Fruit fly (Drosophila melanogaster) whole organism, embryonic: ENCODE results near the gene Lamtor4.
A peak's percentile ranks its signal among the peaks of the same experiment; 100 is the strongest.

Source experiments
- B-H1 ChIP-seq: fragments of 200-800 bp; sonication (Bioruptor generic); IDR thresholded peaks from 3 replicates; pipeline ENCODE4 v1.3.6; 2022; ENCODE audit warnings: missing biosample characterization, missing genetic modification characterization
- Bgb ChIP-seq: fragments of 200-800 bp; sonication (Bioruptor generic); IDR thresholded peaks from 2 replicates; pipeline ENCODE4 v1.3.6; 2022; ENCODE audit warnings: missing biosample characterization, missing genetic modification characterization; ENCODE audit not compliant: partially characterized antibody
- CG1024 ChIP-seq: fragments of 200-800 bp; sonication (Bioruptor generic); IDR thresholded peaks from 2 replicates; pipeline ENCODE4 v1.3.6; 2022; ENCODE audit warnings: missing biosample characterization, missing genetic modification characterization
- CG10462 ChIP-seq: fragments of 200-800 bp; sonication (Bioruptor generic); optimal IDR thresholded peaks from 2 replicates; lab custom pipeline; 2016; ENCODE audit warnings: missing biosample characterization, missing genetic modification characterization
- CG10654 ChIP-seq: fragments of 200-800 bp; sonication (Bioruptor generic); optimal IDR thresholded peaks from 2 replicates; lab custom pipeline; 2016; ENCODE audit warnings: missing biosample characterization, missing genetic modification characterization
- CG11723 ChIP-seq: fragments of 200-800 bp; sonication (Bioruptor generic); optimal IDR thresholded peaks from 2 replicates; lab custom pipeline; 2017; ENCODE audit warnings: missing biosample characterization, mild to moderate bottlenecking, missing genetic modification characterization
- CG12155 ChIP-seq: fragments of 200-800 bp; sonication (Bioruptor generic); optimal IDR thresholded peaks from 3 replicates; lab custom pipeline; 2016; ENCODE audit warnings: missing biosample characterization, missing genetic modification characterization
- CG12744 ChIP-seq: fragments of 200-800 bp; sonication (Bioruptor generic); optimal IDR thresholded peaks from 2 replicates; lab custom pipeline; 2016; ENCODE audit warnings: missing biosample characterization, missing genetic modification characterization
- CG13123 ChIP-seq: fragments of 200-800 bp; sonication (Bioruptor generic); optimal IDR thresholded peaks from 2 replicates; lab custom pipeline; 2016; ENCODE audit warnings: missing biosample characterization, missing genetic modification characterization
- CG14667 ChIP-seq: fragments of 200-800 bp; sonication (Bioruptor generic); IDR thresholded peaks from 2 replicates; pipeline ENCODE4 v1.3.6; 2022; ENCODE audit warnings: missing biosample characterization, missing genetic modification characterization
- CG15011 ChIP-seq: fragments of 200-800 bp; sonication (Bioruptor generic); optimal IDR thresholded peaks from 3 replicates; lab custom pipeline; 2018; ENCODE audit warnings: missing biosample characterization, mild to moderate bottlenecking, missing genetic modification characterization
- CG1603 ChIP-seq: fragments of 200-800 bp; sonication (Bioruptor generic); optimal IDR thresholded peaks from 2 replicates; lab custom pipeline; 2019; ENCODE audit warnings: missing biosample characterization, mild to moderate bottlenecking, missing genetic modification characterization, moderate library complexity
- CG17186 ChIP-seq: fragments of 200-800 bp; sonication (Bioruptor generic); optimal IDR thresholded peaks from 3 replicates; lab custom pipeline; 2017; ENCODE audit warnings: missing biosample characterization, missing genetic modification reagents, missing genetic modification characterization
- CG18619 ChIP-seq: fragments of 200-800 bp; sonication (Bioruptor generic); optimal IDR thresholded peaks from 3 replicates; lab custom pipeline; 2017; ENCODE audit warnings: missing biosample characterization, mild to moderate bottlenecking, missing genetic modification characterization
- CG2712 ChIP-seq: fragments of 200-800 bp; optimal IDR thresholded peaks from 3 replicates; lab custom pipeline; 2019; ENCODE audit warnings: missing biosample characterization, mild to moderate bottlenecking, missing genetic modification characterization, moderate library complexity
- CG2875 ChIP-seq: fragments of 200-800 bp; sonication (Bioruptor generic); optimal IDR thresholded peaks from 2 replicates; lab custom pipeline; 2017; ENCODE audit warnings: missing biosample characterization, mild to moderate bottlenecking, missing genetic modification characterization, missing genetic modification reagents
- CG31224 ChIP-seq: fragments of 200-800 bp; sonication (Bioruptor generic); IDR thresholded peaks from 2 replicates; pipeline ENCODE4 v1.3.6; 2022; ENCODE audit warnings: missing biosample characterization, missing genetic modification characterization
- CG3281 ChIP-seq: fragments of 200-800 bp; sonication (Bioruptor generic); optimal IDR thresholded peaks from 3 replicates; lab custom pipeline; 2017; ENCODE audit warnings: missing biosample characterization, mild to moderate bottlenecking, missing genetic modification characterization
- CG3726 ChIP-seq: fragments of 200-800 bp; sonication (Bioruptor generic); IDR thresholded peaks from 3 replicates; pipeline ENCODE4, ENCODE4 v1.3.6; 2022; ENCODE audit warnings: missing biosample characterization, missing genetic modification characterization
- CG7556 ChIP-seq: fragments of 200-800 bp; sonication (Bioruptor generic); optimal IDR thresholded peaks from 2 replicates; lab custom pipeline; 2017; ENCODE audit warnings: missing biosample characterization, mild to moderate bottlenecking, missing genetic modification characterization
- CG8478 ChIP-seq: fragments of >200 bp; optimal IDR thresholded peaks from 2 replicates; lab custom pipeline; 2018
- D19A ChIP-seq: fragments of 200-800 bp; optimal IDR thresholded peaks from 3 replicates; lab custom pipeline; 2019; ENCODE audit warnings: missing biosample characterization, mild to moderate bottlenecking, missing genetic modification characterization, moderate library complexity
- D19B ChIP-seq: fragments of 200-800 bp; sonication (Bioruptor generic); optimal IDR thresholded peaks from 2 replicates; lab custom pipeline; 2017; ENCODE audit warnings: missing biosample characterization, mild to moderate bottlenecking, missing genetic modification characterization
- Doc2 ChIP-seq: fragments of 200-800 bp; sonication (Bioruptor generic); IDR thresholded peaks from 2 replicates; pipeline ENCODE4 v1.3.6; 2022; ENCODE audit warnings: missing biosample characterization, missing genetic modification characterization
- Doc3 ChIP-seq: fragments of 200-800 bp; sonication (Bioruptor generic); IDR thresholded peaks from 3 replicates; pipeline ENCODE4 v1.3.6; 2022; ENCODE audit warnings: missing biosample characterization, missing genetic modification characterization; ENCODE audit not compliant: partially characterized antibody
- Elba2 ChIP-seq: fragments of 200-800 bp; sonication (Bioruptor generic); optimal IDR thresholded peaks from 3 replicates; lab custom pipeline; 2016; ENCODE audit warnings: missing biosample characterization, missing genetic modification characterization
- HmgD ChIP-seq: fragments of 200-800 bp; sonication (Bioruptor generic); optimal IDR thresholded peaks from 3 replicates; lab custom pipeline; 2016; ENCODE audit warnings: missing biosample characterization, missing genetic modification characterization
- NfI ChIP-seq: fragments of 200-800 bp; sonication (Bioruptor generic); optimal IDR thresholded peaks from 3 replicates; lab custom pipeline; 2018; ENCODE audit warnings: missing biosample characterization, mild to moderate bottlenecking, missing genetic modification characterization, moderate library complexity
- Oli ChIP-seq: fragments of 200-800 bp; sonication (Bioruptor generic); optimal IDR thresholded peaks from 2 replicates; lab custom pipeline; 2018; ENCODE audit warnings: missing biosample characterization, mild to moderate bottlenecking, missing genetic modification characterization, moderate library complexity
- Ssrp ChIP-seq: fragments of 200-800 bp; sonication (Bioruptor generic); optimal IDR thresholded peaks from 2 replicates; lab custom pipeline; 2018; ENCODE audit warnings: missing biosample characterization, mild to moderate bottlenecking, missing genetic modification characterization, moderate library complexity
- ash1 ChIP-seq: fragments of 200-800 bp; sonication (Bioruptor generic); optimal IDR thresholded peaks from 2 replicates; lab custom pipeline; 2018; ENCODE audit warnings: missing biosample characterization, mild to moderate bottlenecking, missing genetic modification characterization
- br ChIP-seq: fragments of >200 bp; optimal IDR thresholded peaks from 2 replicates; lab custom pipeline; 2017
- cg ChIP-seq: fragments of 200-800 bp; sonication (Bioruptor generic); optimal IDR thresholded peaks from 3 replicates; lab custom pipeline; 2019; ENCODE audit warnings: missing biosample characterization, mild to moderate bottlenecking, missing genetic modification characterization, moderate library complexity
- chif ChIP-seq, 2 experiments: fragments of 200-800 bp; sonication (Bioruptor generic); optimal IDR thresholded peaks; 3 replicates each; lab custom pipeline; 2016; ENCODE audit warnings: missing biosample characterization in 2 of 2, missing genetic modification characterization in 2 of 2
- ci ChIP-seq: fragments of 200-800 bp; sonication (Bioruptor generic); IDR thresholded peaks from 3 replicates; pipeline ENCODE4 v1.3.6; 2022; ENCODE audit warnings: missing biosample characterization, missing genetic modification characterization
- croc ChIP-seq: fragments of 200-800 bp; sonication (Bioruptor generic); conservative IDR thresholded peaks from 3 replicates; pipeline ENCODE4 v1.3.6; 2022; ENCODE audit warnings: missing biosample characterization, missing genetic modification characterization
- knrl ChIP-seq: fragments of 200-800 bp; sonication (Bioruptor generic); IDR thresholded peaks from 3 replicates; pipeline ENCODE4 v1.3.6; 2022; ENCODE audit warnings: missing biosample characterization, missing genetic modification characterization; ENCODE audit not compliant: partially characterized antibody
- luna ChIP-seq: fragments of 200-800 bp; sonication (Bioruptor generic); optimal IDR thresholded peaks from 2 replicates; lab custom pipeline; 2016; ENCODE audit warnings: missing biosample characterization, missing genetic modification characterization
- nerfin-1 ChIP-seq: fragments of 200-800 bp; sonication (Bioruptor generic); optimal IDR thresholded peaks from 3 replicates; lab custom pipeline; 2019; ENCODE audit warnings: missing biosample characterization, mild to moderate bottlenecking, missing genetic modification characterization, moderate library complexity
- nmo ChIP-seq: fragments of 200-800 bp; sonication (Bioruptor generic); optimal IDR thresholded peaks from 2 replicates; lab custom pipeline; 2018; ENCODE audit warnings: missing biosample characterization, mild to moderate bottlenecking, missing genetic modification characterization, moderate library complexity
- oc ChIP-seq: fragments of 200-800 bp; sonication (Bioruptor generic); optimal IDR thresholded peaks from 2 replicates; lab custom pipeline; 2018; ENCODE audit warnings: missing biosample characterization, mild to moderate bottlenecking, missing genetic modification characterization, moderate library complexity
- p53 ChIP-seq: fragments of 200-800 bp; sonication (Bioruptor generic); optimal IDR thresholded peaks from 2 replicates; lab custom pipeline; 2016; ENCODE audit warnings: missing biosample characterization, missing genetic modification characterization
- pros ChIP-seq: fragments of 200-800 bp; sonication (Bioruptor generic); optimal IDR thresholded peaks from 3 replicates; lab custom pipeline; 2019; ENCODE audit warnings: missing biosample characterization, mild to moderate bottlenecking, missing genetic modification characterization, moderate library complexity
- rib ChIP-seq: fragments of 200-800 bp; sonication (Bioruptor generic); IDR thresholded peaks from 2 replicates; pipeline ENCODE4 v1.3.6; 2022; ENCODE audit warnings: missing biosample characterization, missing genetic modification characterization
- ro ChIP-seq: fragments of 200-800 bp; sonication (Bioruptor generic); IDR thresholded peaks from 2 replicates; pipeline ENCODE4 v1.3.6; 2022; ENCODE audit warnings: missing biosample characterization, missing genetic modification characterization
- seq ChIP-seq: fragments of 200-800 bp; sonication (Bioruptor generic); IDR thresholded peaks from 2 replicates; pipeline ENCODE4 v1.3.6; 2022; ENCODE audit warnings: missing biosample characterization, missing genetic modification characterization
- sna ChIP-seq: fragments of 200-800 bp; sonication (Bioruptor generic); IDR thresholded peaks from 2 replicates; pipeline ENCODE4 v1.3.6; 2022; ENCODE audit warnings: missing biosample characterization, missing genetic modification characterization; ENCODE audit not compliant: partially characterized antibody
- tap ChIP-seq: fragments of 200-800 bp; optimal IDR thresholded peaks from 3 replicates; lab custom pipeline; 2019; ENCODE audit warnings: missing biosample characterization, mild to moderate bottlenecking, missing genetic modification characterization, moderate library complexity
- wor ChIP-seq: fragments of 200-800 bp; sonication (Bioruptor generic); IDR thresholded peaks from 2 replicates; pipeline ENCODE4 v1.3.6; 2022; ENCODE audit warnings: missing biosample characterization, missing genetic modification characterization
- zf30C ChIP-seq: fragments of 200-800 bp; sonication (Bioruptor generic); optimal IDR thresholded peaks from 3 replicates; lab custom pipeline; 2018; ENCODE audit warnings: missing biosample characterization, mild to moderate bottlenecking, missing genetic modification characterization

Lamtor4 gene

DNA sequence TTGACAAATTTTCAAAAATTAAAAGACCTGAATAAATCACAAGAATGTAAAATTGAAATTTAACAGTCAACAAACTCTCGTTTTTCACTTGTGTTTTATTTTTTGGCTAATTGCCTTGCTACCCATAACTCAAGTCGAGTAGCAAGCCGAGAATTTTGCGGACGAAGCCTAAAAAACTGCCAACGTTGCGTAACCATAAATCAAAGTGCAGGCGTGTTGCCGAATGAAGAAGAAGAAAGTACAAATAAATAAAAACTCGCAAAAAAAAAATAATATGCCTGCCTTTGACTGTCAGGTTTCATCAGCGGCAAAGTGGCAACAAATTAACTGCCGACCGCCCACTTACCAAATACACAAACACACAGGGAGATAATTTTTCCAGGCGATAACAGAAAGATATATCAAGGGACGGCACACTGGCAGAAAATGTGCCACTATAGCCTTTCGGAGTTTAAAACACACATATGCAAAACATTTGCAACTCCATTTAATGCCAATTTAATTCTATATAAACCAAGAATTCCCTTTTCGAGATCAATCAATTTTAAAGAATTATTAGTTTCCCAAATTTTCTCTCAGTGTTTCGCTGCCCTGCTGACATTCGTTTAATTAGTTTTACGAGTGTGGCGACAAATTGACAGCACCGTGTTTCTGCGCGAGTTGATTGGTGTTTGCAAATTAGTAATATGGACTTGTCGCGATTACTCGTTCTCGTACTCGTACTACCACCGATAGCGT lies 31.7 kb downstream of the Lamtor4 start (continued):
- TF ChIP-seq br (lab: Kevin White, UChicago), result no peak
- TF ChIP-seq CG11723, result peak; percentile 73
- no peak for TF ChIP-seq oc (tag; lab: Kevin White, UChicago)
- TF ChIP-seq CG15011, result peak; percentile 84
- TF ChIP-seq Ssrp, result peak; percentile 76
- peak; percentile 91 for TF ChIP-seq CG3281 (GFP tag; lab: Kevin White, UChicago)
- peak; percentile 18 for TF ChIP-seq p53 (GFP tag; lab: Kevin White, UChicago)
- TF ChIP-seq tap (tag; lab: Kevin White, UChicago), result peak; percentile 81
- TF ChIP-seq rib (GFP tag; lab: Robert Waterston, UW), result peak; percentile 94
- no peak for TF ChIP-seq Doc3 (GFP tag; lab: Robert Waterston, UW)
- no peak for TF ChIP-seq CG17186
- TF ChIP-seq wor (GFP tag; lab: Robert Waterston, UW), result peak; percentile 72
- peak; percentile 80 for TF ChIP-seq zf30C (GFP tag; lab: Kevin White, UChicago)
- peak; percentile 87 for TF ChIP-seq Oli (tag; lab: Kevin White, UChicago)
- TF ChIP-seq NfI, result peak; percentile 92
- TF ChIP-seq ash1 (GFP tag; lab: Kevin White, UChicago), result peak; percentile 9
- TF ChIP-seq CG3726 (GFP tag; lab: Robert Waterston, UW), result peak; percentile 76; the same call in 2 of the 3 replicates
- TF ChIP-seq D19B (GFP tag; lab: Kevin White, UChicago), result peak; percentile 75
- TF ChIP-seq Doc2 (GFP tag; lab: Robert Waterston, UW), result peak; percentile 50; the same call in 1 of the 2 replicates
- TF ChIP-seq Bgb (GFP tag; lab: Robert Waterston, UW), result no peak
- no peak for TF ChIP-seq sna (GFP tag; lab: Robert Waterston, UW)
- TF ChIP-seq CG2875 (GFP tag; lab: Kevin White, UChicago), result peak; percentile 25
- TF ChIP-seq cg, result no peak
- TF ChIP-seq seq, result peak; percentile 86
- peak; percentile 81 for TF ChIP-seq CG1603 (tag; lab: Kevin White, UChicago)
- peak; percentile 62 for TF ChIP-seq nerfin-1 (tag; lab: Kevin White, UChicago)
- TF ChIP-seq B-H1 (GFP tag; lab: Robert Waterston, UW), result peak; percentile 69
- peak; percentile 82 for TF ChIP-seq nmo (GFP tag; lab: Kevin White, UChicago)
- TF ChIP-seq CG8478 (lab: Kevin White, UChicago), result no peak
- peak; percentile 82 for TF ChIP-seq CG7556 (GFP tag; lab: Kevin White, UChicago)
- TF ChIP-seq chif (GFP tag; optimal IDR thresholded peaks at IDR 0.05; lab: Kevin White, UChicago), result peak; percentile 79 to 82
- peak; percentile 68 for TF ChIP-seq CG2712 (tag; lab: Kevin White, UChicago)
- TF ChIP-seq CG10654 (GFP tag; lab: Kevin White, UChicago), result peak; percentile 52
- no peak for TF ChIP-seq pros (GFP tag; lab: Kevin White, UChicago)
- TF ChIP-seq luna (GFP tag; lab: Kevin White, UChicago), result peak; percentile 59
- TF ChIP-seq Elba2 (GFP tag; lab: Kevin White, UChicago), result no peak
- TF ChIP-seq CG13123 (GFP tag; lab: Kevin White, UChicago), result peak; percentile 72
- TF ChIP-seq ci (GFP tag; lab: Robert Waterston, UW), result peak; percentile 92
- TF ChIP-seq CG14667 (GFP tag; lab: Robert Waterston, UW), result peak; percentile 73
- TF ChIP-seq CG12744, result peak; percentile 77
- peak; percentile 87 for TF ChIP-seq CG31224
- peak; percentile 40 for TF ChIP-seq ro (GFP tag; lab: Robert Waterston, UW)
- TF ChIP-seq CG1024 (GFP tag; lab: Robert Waterston, UW), result peak; percentile 40; the same call in 1 of the 2 replicates
- peak; percentile 54 for TF ChIP-seq CG10462 (GFP tag; lab: Kevin White, UChicago)
- TF ChIP-seq knrl (GFP tag; lab: Robert Waterston, UW), result no peak
- peak; percentile 62 for TF ChIP-seq D19A (tag; lab: Kevin White, UChicago)
- peak; percentile 18 for TF ChIP-seq HmgD
- peak; percentile 89 for TF ChIP-seq CG18619
- peak; percentile 27; the same call in 1 of the 3 replicates for TF ChIP-seq croc (GFP tag; lab: Robert Waterston, UW)
- peak; percentile 88 for TF ChIP-seq CG12155
